Comparison of ENCODE assay signal across 3 worm cellular contexts in genomic region chrII:2989076-2989475, ce11.
A peak's percentile ranks its signal among the peaks of the same experiment; 100 is the strongest.
TF ChIP-seq lines count a peak whose summit lies in the region.
"Not testable (repeated sequence)": the region's sequence is repeated elsewhere in the genome, so short reads cannot be mapped to it uniquely, and the experiment has no call there.

No protein-coding gene starts in this region.

TF ChIP-seq in whole organism, L4 larva, 104 proteins besides CTCF, POLR2A, EP300 and RAD21:
- TF ChIP-seq set-16 (GFP tag; IDR thresholded peaks at IDR 0.05; lab: Robert Waterston, UW), result peak; percentile 75
- 0 out of 2 replicates have a peak, but pooled peaks have one; percentile 22 for TF ChIP-seq dmd-8 (GFP tag; IDR thresholded peaks at IDR 0.05; lab: Robert Waterston, UW)
- TF ChIP-seq madf-9 (GFP tag; conservative IDR thresholded peaks at IDR 0.05; lab: Robert Waterston, UW), result 0 out of 2 replicates have a peak, but pooled peaks have one; percentile 20

TF ChIP-seq in whole organism, early embryonic, 17 proteins besides CTCF, POLR2A, EP300 and RAD21:
- TF ChIP-seq ceh-36 (tag; optimal IDR thresholded peaks at IDR 0.05; lab: Kevin White, UChicago), result peak; percentile 39
TF ChIP-seq in whole organism, early embryonic: peak in this region for 1; not testable (repeated sequence) for 16.

TF ChIP-seq in whole organism, young adult, 124 proteins besides CTCF, POLR2A, EP300 and RAD21:
- TF ChIP-seq ceh-100 (GFP tag; IDR thresholded peaks at IDR 0.05; lab: Robert Waterston, UW) (0 out of 2 replicates have a peak, but pooled peaks have one; percentile 14), zfh-2 (GFP tag; conservative IDR thresholded peaks at IDR 0.05; lab: Robert Waterston, UW) (0 out of 2 replicates have a peak, but pooled peaks have one; percentile 15), egrh-3 (GFP tag; IDR thresholded peaks at IDR 0.05; lab: Robert Waterston, UW) (peak; percentile 58; the same call in 1 of the 2 replicates), mcd-1 (GFP tag; IDR thresholded peaks at IDR 0.05; lab: Robert Waterston, UW) (peak; percentile 16; the same call in 1 of the 2 replicates), rpc-1 (tag; optimal IDR thresholded peaks at IDR 0.05; lab: Kevin White, UChicago) (peak; percentile 40)
- TF ChIP-seq rpc-1 (optimal IDR thresholded peaks at IDR 0.05; lab: Kevin White, UChicago), result not testable (repeated sequence)
